Worm (Caenorhabditis elegans): ENCODE data around the gene cnc-7.

ce11 chrV:20424229-20425182 is 30.6 kb downstream of the cnc-7 start:
- TF ChIP-seq tbx-2 (tag; optimal IDR thresholded peaks at IDR 0.05) (no peak), ZK546.5 (tag; optimal IDR thresholded peaks at IDR 0.05) (no peak)

Measured in whole organism, L3 larva.